Worm (Caenorhabditis elegans) whole organism, L3 larva: ENCODE data around the gene ung-1.
A peak's percentile ranks its signal among the peaks of the same experiment; 100 is the strongest.

Source experiments
- R02D3.7 ChIP-seq: fragments of 150-350 bp; optimal IDR thresholded peaks from 2 replicates; lab custom pipeline; 2014; ENCODE audit warnings: missing biosample characterization, missing genetic modification characterization
- ZK546.5 ChIP-seq: sonication (generic microtip); optimal IDR thresholded peaks from 2 replicates; lab custom pipeline; 2017; ENCODE audit warnings: missing biosample characterization, missing genetic modification characterization
- aly-2 ChIP-seq: fragments of 150-350 bp; optimal IDR thresholded peaks from 2 replicates; lab custom pipeline; 2014; ENCODE audit warnings: missing biosample characterization, missing genetic modification characterization
- ama-1 ChIP-seq: fragments of 150-350 bp; optimal IDR thresholded peaks from 2 replicates; lab custom pipeline; 2018
- ceh-16 ChIP-seq: sonication (generic microtip); optimal IDR thresholded peaks from 2 replicates; lab custom pipeline; 2017; ENCODE audit warnings: missing biosample characterization, missing genetic modification characterization
- ceh-28 ChIP-seq: fragments of 150-350 bp; optimal IDR thresholded peaks from 2 replicates; lab custom pipeline; 2014; ENCODE audit warnings: missing biosample characterization, missing genetic modification reagents, missing genetic modification characterization
- ceh-82 ChIP-seq: fragments of 150-350 bp; optimal IDR thresholded peaks from 2 replicates; lab custom pipeline; 2014; ENCODE audit warnings: missing biosample characterization, missing genetic modification characterization
- daf-12 ChIP-seq: fragments of 150-350 bp; optimal IDR thresholded peaks from 2 replicates; lab custom pipeline; 2014; ENCODE audit warnings: missing biosample characterization, missing genetic modification reagents, missing genetic modification characterization
- egl-5 ChIP-seq: fragments of 150-350 bp; optimal IDR thresholded peaks from 2 replicates; lab custom pipeline; 2017; ENCODE audit warnings: missing biosample characterization, missing genetic modification reagents, missing genetic modification characterization, inconsistent platforms
- elt-3 ChIP-seq, 3 experiments: fragments of 150-350 bp in 1 of 3; sonication (generic microtip) in 2 of 3; optimal IDR thresholded peaks; 2 replicates in 2 of 3; 4 replicates in 1 of 3; lab custom pipeline; 2014 to 2017; ENCODE audit warnings: missing biosample characterization in 3 of 3, missing genetic modification characterization in 3 of 3
- eor-1 ChIP-seq, 2 experiments: fragments of 150-350 bp; optimal IDR thresholded peaks; 2 replicates each; lab custom pipeline; 2014 to 2018; ENCODE audit warnings: missing biosample characterization in 2 of 2, missing genetic modification characterization in 2 of 2
- fkh-10 ChIP-seq: sonication (generic microtip); optimal IDR thresholded peaks from 2 replicates; lab custom pipeline; 2017; ENCODE audit warnings: missing biosample characterization, missing genetic modification reagents, missing genetic modification characterization
- fkh-2 ChIP-seq: fragments of 150-350 bp; optimal IDR thresholded peaks from 2 replicates; lab custom pipeline; 2014; ENCODE audit warnings: missing biosample characterization, missing genetic modification reagents, missing genetic modification characterization
- fos-1 ChIP-seq: fragments of 150-350 bp; optimal IDR thresholded peaks from 2 replicates; lab custom pipeline; 2014; ENCODE audit warnings: missing biosample characterization, missing genetic modification characterization
- hmg-11 ChIP-seq: sonication (generic microtip); optimal IDR thresholded peaks from 2 replicates; lab custom pipeline; 2016; ENCODE audit warnings: missing genetic modification characterization, missing compliant biosample characterization
- lin-15B ChIP-seq: fragments of 150-350 bp; optimal IDR thresholded peaks from 2 replicates; lab custom pipeline; 2014; ENCODE audit warnings: missing biosample characterization, missing genetic modification characterization
- lin-39 ChIP-seq: fragments of 150-350 bp; optimal IDR thresholded peaks from 2 replicates; lab custom pipeline; 2018; ENCODE audit warnings: missing biosample characterization, missing genetic modification reagents, missing genetic modification characterization
- lsy-12 ChIP-seq: sonication (generic microtip); optimal IDR thresholded peaks from 2 replicates; lab custom pipeline; 2016; ENCODE audit warnings: mild to moderate bottlenecking, missing genetic modification characterization, missing compliant biosample characterization
- mml-1 ChIP-seq: fragments of 150-350 bp; sonication (generic microtip); optimal IDR thresholded peaks from 3 replicates; lab custom pipeline; 2014; ENCODE audit warnings: missing biosample characterization, missing genetic modification characterization
- nfya-1 ChIP-seq: sonication (generic microtip); optimal IDR thresholded peaks from 2 replicates; lab custom pipeline; 2017; ENCODE audit warnings: missing genetic modification characterization, mild to moderate bottlenecking, missing compliant biosample characterization, antibody characterized with exemption, moderate library complexity; ENCODE audit not compliant: insufficient read depth
- nhr-11 ChIP-seq: fragments of 150-350 bp; optimal IDR thresholded peaks from 2 replicates; lab custom pipeline; 2014; ENCODE audit warnings: missing biosample characterization, missing genetic modification characterization
- nhr-12 ChIP-seq: fragments of 150-350 bp; optimal IDR thresholded peaks from 2 replicates; lab custom pipeline; 2014; ENCODE audit warnings: missing biosample characterization, missing genetic modification characterization
- nhr-23 ChIP-seq: fragments of 150-350 bp; optimal IDR thresholded peaks from 2 replicates; lab custom pipeline; 2014; ENCODE audit warnings: missing biosample characterization, missing genetic modification reagents, missing genetic modification characterization
- nhr-237 ChIP-seq: fragments of 150-350 bp; optimal IDR thresholded peaks from 2 replicates; lab custom pipeline; 2014; ENCODE audit warnings: missing biosample characterization, missing genetic modification characterization
- nhr-25 ChIP-seq: sonication (generic microtip); optimal IDR thresholded peaks from 2 replicates; lab custom pipeline; 2017; ENCODE audit warnings: missing biosample characterization, missing genetic modification characterization
- nhr-28 ChIP-seq: fragments of 150-350 bp; optimal IDR thresholded peaks from 2 replicates; lab custom pipeline; 2014; ENCODE audit warnings: missing biosample characterization, missing genetic modification characterization
- nhr-43 ChIP-seq: sonication (generic microtip); optimal IDR thresholded peaks from 2 replicates; lab custom pipeline; 2016; ENCODE audit warnings: mild to moderate bottlenecking, missing genetic modification characterization, missing compliant biosample characterization; ENCODE audit not compliant: poor library complexity, severe bottlenecking
- nhr-67 ChIP-seq: fragments of 150-350 bp; optimal IDR thresholded peaks from 2 replicates; lab custom pipeline; 2014; ENCODE audit warnings: missing biosample characterization, missing genetic modification characterization
- pha-4 ChIP-seq: fragments of 150-350 bp; optimal IDR thresholded peaks from 2 replicates; lab custom pipeline; 2014; ENCODE audit warnings: missing biosample characterization, missing genetic modification reagents, missing genetic modification characterization
- pqm-1 ChIP-seq: fragments of 150-350 bp; optimal IDR thresholded peaks from 2 replicates; lab custom pipeline; 2017; ENCODE audit warnings: missing biosample characterization, missing genetic modification characterization, inconsistent platforms
- sea-2 ChIP-seq: fragments of 150-350 bp; sonication (generic microtip); optimal IDR thresholded peaks from 4 replicates; lab custom pipeline; 2014; ENCODE audit warnings: missing biosample characterization, missing genetic modification reagents, missing genetic modification characterization
- skn-1 ChIP-seq: fragments of 150-350 bp; optimal IDR thresholded peaks from 2 replicates; lab custom pipeline; 2014; ENCODE audit warnings: missing biosample characterization, missing genetic modification characterization
- snpc-4 ChIP-seq: fragments of 150-350 bp; optimal IDR thresholded peaks from 2 replicates; lab custom pipeline; 2014; ENCODE audit warnings: missing biosample characterization, missing genetic modification characterization
- tbx-2 ChIP-seq: sonication (generic microtip); optimal IDR thresholded peaks from 2 replicates; lab custom pipeline; 2016; ENCODE audit warnings: mild to moderate bottlenecking, missing genetic modification characterization, missing compliant biosample characterization
- unc-39 ChIP-seq: sonication (generic microtip); optimal IDR thresholded peaks from 4 replicates; lab custom pipeline; 2017; ENCODE audit warnings: missing biosample characterization, missing genetic modification characterization
- unc-62 ChIP-seq: fragments of 150-350 bp; sonication (generic microtip); optimal IDR thresholded peaks from 4 replicates; lab custom pipeline; 2014; ENCODE audit warnings: missing biosample characterization, missing genetic modification reagents, missing genetic modification characterization
- zag-1 ChIP-seq: fragments of 150-350 bp; optimal IDR thresholded peaks from 2 replicates; lab custom pipeline; 2014; ENCODE audit warnings: missing biosample characterization, missing genetic modification characterization

ung-1 gene

ce11 chrIII:11946973-11947372 is 26.9 kb downstream of the ung-1 start, which contains the start of gene Y56A3A.7:
Gene Y56A3A.7, minus strand, starts transcription at chrIII:11947019.
- TF ChIP-seq nfya-1 (tag; lab: Kevin White, UChicago) (peak; percentile 71), elt-3 (tag; optimal IDR thresholded peaks at IDR 0.05; lab: Kevin White, UChicago) (no peak), eor-1 (tag; optimal IDR thresholded peaks at IDR 0.05; lab: Kevin White, UChicago) (no peak)

DNA sequence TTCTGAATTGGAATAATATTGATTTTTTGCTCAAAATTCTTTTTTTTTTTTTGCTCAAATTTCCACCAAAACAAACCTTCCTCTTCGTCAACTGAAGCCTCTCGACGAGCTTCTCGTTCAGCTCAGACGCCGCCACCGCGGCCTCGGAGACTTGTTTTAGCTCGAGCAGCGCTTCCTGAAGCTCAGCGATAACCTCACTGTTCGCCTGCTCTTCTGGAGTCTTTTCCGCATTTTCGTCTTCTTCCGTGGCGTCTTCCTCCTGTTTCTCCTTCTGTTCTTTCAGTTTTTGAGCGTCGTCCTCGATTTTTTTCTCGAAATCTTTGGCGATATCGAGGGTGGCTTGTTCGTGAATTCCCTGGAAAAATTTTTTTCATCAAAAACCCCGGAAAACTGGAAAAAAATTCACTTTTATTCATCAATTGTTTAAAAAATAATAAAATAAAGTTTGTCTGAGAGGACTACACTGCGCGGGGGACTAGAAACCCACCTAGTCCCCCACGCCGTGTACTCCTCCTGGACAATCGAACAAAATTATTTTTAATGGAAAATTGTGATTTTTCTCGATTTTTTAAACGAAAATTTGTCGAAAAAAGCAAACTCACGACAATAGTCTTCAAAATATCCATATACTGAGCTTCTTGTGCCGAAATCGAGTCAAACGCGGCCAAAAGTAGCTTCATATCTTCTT is 27.7 kb downstream of the ung-1 start:
- TF ChIP-seq nhr-28 (tag; lab: Kevin White, UChicago), result no peak
- peak; percentile 84 for TF ChIP-seq fkh-10
- peak; percentile 77 for TF ChIP-seq snpc-4 (tag; lab: Kevin White, UChicago)
- peak; percentile 86 for TF ChIP-seq nhr-23
- TF ChIP-seq eor-1 (tag; optimal IDR thresholded peaks at IDR 0.05; lab: Kevin White, UChicago), result peak in 1 of 2 experiments; percentile 74
- no peak for TF ChIP-seq mml-1
- TF ChIP-seq nhr-25 (tag; lab: Kevin White, UChicago), result peak; percentile 46
- peak; percentile 41 for TF ChIP-seq skn-1 (tag; lab: Kevin White, UChicago)
- peak; percentile 72 for TF ChIP-seq pha-4
- no peak for TF ChIP-seq daf-12 (tag; lab: Kevin White, UChicago)
- peak; percentile 90 for TF ChIP-seq lin-15B (tag; lab: Kevin White, UChicago)
- no peak for TF ChIP-seq zag-1 (tag; lab: Kevin White, UChicago)
- TF ChIP-seq nhr-237 (tag; lab: Kevin White, UChicago), result no peak
- peak; percentile 63 for TF ChIP-seq tbx-2 (tag; lab: Kevin White, UChicago)
- TF ChIP-seq nhr-12 (tag; lab: Kevin White, UChicago), result no peak
- TF ChIP-seq lsy-12 (tag; lab: Kevin White, UChicago), result peak; percentile 88
- TF ChIP-seq ceh-82 (tag; lab: Kevin White, UChicago), result peak; percentile 17
- TF ChIP-seq ama-1 (lab: Kevin White, UChicago), result peak; percentile 6
- TF ChIP-seq lin-39 (tag; lab: Kevin White, UChicago), result peak; percentile 63
- TF ChIP-seq nhr-43 (tag; lab: Kevin White, UChicago), result peak; percentile 96
- TF ChIP-seq sea-2 (GFP tag; lab: Kevin White, UChicago), result no peak
- no peak for TF ChIP-seq aly-2 (tag; lab: Kevin White, UChicago)
- no peak for TF ChIP-seq fkh-2 (tag; lab: Kevin White, UChicago)
- no peak for TF ChIP-seq nhr-11
- no peak for TF ChIP-seq nhr-67 (tag; lab: Kevin White, UChicago)
- no peak for TF ChIP-seq pqm-1
- TF ChIP-seq hmg-11, result peak; percentile 65
- TF ChIP-seq ceh-16 (tag; lab: Kevin White, UChicago), result no peak
- no peak for TF ChIP-seq fos-1 (tag; lab: Kevin White, UChicago)
- TF ChIP-seq nfya-1 (tag; lab: Kevin White, UChicago), result peak; percentile 95
- peak; percentile 40 for TF ChIP-seq R02D3.7 (tag; lab: Kevin White, UChicago)
- no peak for TF ChIP-seq egl-5 (tag; lab: Kevin White, UChicago)

DNA sequence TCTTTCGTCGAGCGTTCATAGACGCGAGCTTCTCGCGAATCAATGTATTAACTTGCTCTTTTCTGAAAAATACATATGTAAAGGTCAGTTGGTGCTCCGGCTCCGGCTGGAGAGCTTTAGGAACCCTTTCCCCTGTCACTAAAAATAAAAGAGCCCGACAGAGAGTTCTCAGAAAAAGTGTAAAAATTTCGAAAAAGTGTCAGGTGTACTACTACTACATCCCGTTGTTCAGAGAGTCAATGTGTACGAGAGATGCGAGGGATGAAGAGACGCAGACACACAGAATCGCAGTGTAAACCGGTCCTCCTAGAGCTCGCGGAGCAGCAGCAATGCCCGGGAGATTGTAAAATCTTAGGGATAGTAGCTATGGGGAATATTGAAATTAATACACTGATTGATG is 31.2 kb downstream of the ung-1 start:
- TF ChIP-seq sea-2 (GFP tag; lab: Kevin White, UChicago), result no peak
- TF ChIP-seq eor-1 (tag; optimal IDR thresholded peaks at IDR 0.05; lab: Kevin White, UChicago), result no peak
- no peak for TF ChIP-seq unc-62 (GFP tag; lab: Kevin White, UChicago)
- no peak for TF ChIP-seq egl-5 (tag; lab: Kevin White, UChicago)
- no peak for TF ChIP-seq elt-3 (tag; optimal IDR thresholded peaks at IDR 0.05; lab: Kevin White, UChicago)
- TF ChIP-seq lin-15B (tag; lab: Kevin White, UChicago), result peak; percentile 10
- no peak for TF ChIP-seq nhr-11
- TF ChIP-seq ZK546.5 (tag; lab: Kevin White, UChicago), result no peak
- peak; percentile 56 for TF ChIP-seq nfya-1 (tag; lab: Kevin White, UChicago)
- TF ChIP-seq mml-1, result no peak
- TF ChIP-seq unc-39 (tag; lab: Kevin White, UChicago), result no peak
- no peak for TF ChIP-seq nhr-237 (tag; lab: Kevin White, UChicago)
- no peak for TF ChIP-seq ceh-28 (tag; lab: Kevin White, UChicago)
- no peak for TF ChIP-seq nhr-23
